Worm (Caenorhabditis elegans) whole organism, young adult: Measurements from ENCODE around the gene C39D10.2.

Experiments used
- ama-1 ChIP-seq, 3 experiments: fragments of 150-350 bp in 1 of 3; sonication (generic microtip) in 2 of 3; optimal IDR thresholded peaks; 2 replicates each; lab custom pipeline; 2014 to 2018; ENCODE audit warnings: missing biosample characterization in 2 of 3, missing genetic modification characterization in 2 of 3, missing genetic modification reagents in 2 of 3
- lin-35 ChIP-seq, 3 experiments: fragments of 150-350 bp in 2 of 3; sonication (generic microtip) in 1 of 3; optimal IDR thresholded peaks; 2 replicates each; lab custom pipeline; 2014 to 2018; ENCODE audit warnings: missing biosample characterization in 3 of 3, missing genetic modification characterization in 3 of 3, missing genetic modification reagents in 3 of 3
- snpc-1.3 ChIP-seq: sonication (generic microtip); optimal IDR thresholded peaks from 2 replicates; lab custom pipeline; 2017; ENCODE audit warnings: missing genetic modification characterization, mild to moderate bottlenecking, missing compliant biosample characterization, antibody characterized with exemption, moderate library complexity, missing genotype, missing genetic modification reagents; ENCODE audit not compliant: insufficient read depth
- ztf-3 ChIP-seq: fragments of 200-800 bp; sonication (Bioruptor generic); optimal IDR thresholded peaks from 2 replicates; lab custom pipeline; 2018; ENCODE audit warnings: mild to moderate bottlenecking, missing genetic modification characterization, missing compliant biosample characterization

- TF ChIP-seq ztf-3 (GFP tag; lab: Kevin White, UChicago): no peak
- TF ChIP-seq snpc-1.3 (tag; lab: Kevin White, UChicago): no peak
- no peak for TF ChIP-seq lin-35 (GFP tag; optimal IDR thresholded peaks at IDR 0.05; lab: Kevin White, UChicago)
- no peak for TF ChIP-seq ama-1 (optimal IDR thresholded peaks at IDR 0.05; lab: Kevin White, UChicago)
- TF ChIP-seq ama-1 (GFP tag; optimal IDR thresholded peaks at IDR 0.05; lab: Kevin White, UChicago): no peak
Observed at ce11 chrX:7900180-7900579, 11.2 kb downstream of the C39D10.2 start.
